Fruit fly (Drosophila melanogaster): ENCODE results near the gene CG7110.

The CG7110 gene

dm6 chr2L:13373435-13374242 lies 25.2 kb upstream of the CG7110 start, which contains the start of the genes Bdp1 and CG6565 (continued):
- TF ChIP-seq maf-S (GFP tag; optimal IDR thresholded peaks at IDR 0.05) = peak; percentile 98
- peak; percentile 79 for TF ChIP-seq MESR4 (GFP tag; optimal IDR thresholded peaks at IDR 0.05)
- TF ChIP-seq Stat92E (GFP tag; optimal IDR thresholded peaks at IDR 0.05) = peak in 1 of 3 experiments; percentile 55
- TF ChIP-seq Lpt (GFP tag; optimal IDR thresholded peaks at IDR 0.05) = no peak
- peak; percentile 94 for TF ChIP-seq ase (GFP tag; IDR thresholded peaks at IDR 0.05)
- TF ChIP-seq CG1792 (GFP tag; optimal IDR thresholded peaks at IDR 0.05) = peak; percentile 97
- TF ChIP-seq vfl (GFP tag; optimal IDR thresholded peaks at IDR 0.05) = peak; percentile 97
- no peak for TF ChIP-seq CG6791 (GFP tag; IDR thresholded peaks at IDR 0.05; ENCODE audit: partially characterized antibody)
- TF ChIP-seq bab2 (GFP tag; optimal IDR thresholded peaks at IDR 0.05) = peak; percentile 99
- peak; percentile 96 for TF ChIP-seq Neu2 (GFP tag; optimal IDR thresholded peaks at IDR 0.05; ENCODE audit: borderline replicate concordance)
- no peak for TF ChIP-seq ash1 (GFP tag; optimal IDR thresholded peaks at IDR 0.05)
- TF ChIP-seq CG6683 (GFP tag; optimal IDR thresholded peaks at IDR 0.05) = peak; percentile 86
- peak; percentile 98 for TF ChIP-seq Gug (GFP tag; IDR thresholded peaks at IDR 0.05)
- TF ChIP-seq salm (tag; optimal IDR thresholded peaks at IDR 0.05) = peak; percentile 88
- TF ChIP-seq tgo (GFP tag; IDR thresholded peaks at IDR 0.05) = peak; percentile 97
- peak; percentile 97 for TF ChIP-seq CG12236 (GFP tag; optimal IDR thresholded peaks at IDR 0.05)
- peak; percentile 77 for TF ChIP-seq CG8359 (GFP tag; optimal IDR thresholded peaks at IDR 0.05; ENCODE audit: borderline replicate concordance)
- TF ChIP-seq CG3995 (GFP tag; optimal IDR thresholded peaks at IDR 0.05) = peak; percentile 95
- TF ChIP-seq CG2875 (GFP tag; optimal IDR thresholded peaks at IDR 0.05) = peak; percentile 93
- peak; percentile 78 for TF ChIP-seq trem (tag; optimal IDR thresholded peaks at IDR 0.05)
- TF ChIP-seq disco-r (GFP tag; optimal IDR thresholded peaks at IDR 0.05) = peak; percentile 98
- peak; percentile 94 for TF ChIP-seq zfh1 (GFP tag; IDR thresholded peaks at IDR 0.05)
- no peak for TF ChIP-seq abd-A (tag; optimal IDR thresholded peaks at IDR 0.05)
- peak; percentile 99 for TF ChIP-seq tx (GFP tag; optimal IDR thresholded peaks at IDR 0.05)
- no peak for TF ChIP-seq CG2129 (GFP tag; IDR thresholded peaks at IDR 0.05; ENCODE audit: partially characterized antibody)
- peak; percentile 97 for TF ChIP-seq CG11093 (GFP tag; IDR thresholded peaks at IDR 0.05)
- TF ChIP-seq CG18619 (GFP tag; optimal IDR thresholded peaks at IDR 0.05) = peak; percentile 97
- peak; percentile 96 for TF ChIP-seq CG1233 (GFP tag; optimal IDR thresholded peaks at IDR 0.05)
- TF ChIP-seq sc (optimal IDR thresholded peaks at IDR 0.05) = no peak
- TF ChIP-seq sc (GFP tag; optimal IDR thresholded peaks at IDR 0.05) = peak; percentile 97
- TF ChIP-seq lilli (GFP tag; optimal IDR thresholded peaks at IDR 0.05) = peak; percentile 99
- peak; percentile 97 for TF ChIP-seq da (GFP tag; optimal IDR thresholded peaks at IDR 0.05)
- TF ChIP-seq gsb (GFP tag; IDR thresholded peaks at IDR 0.05) = peak; percentile 89
- TF ChIP-seq CG8944 (GFP tag; optimal IDR thresholded peaks at IDR 0.05) = peak; percentile 99
- peak; percentile 75 for TF ChIP-seq CG7271 (tag; optimal IDR thresholded peaks at IDR 0.05)
- TF ChIP-seq CG12219 (GFP tag; optimal IDR thresholded peaks at IDR 0.05) = peak; percentile 82
- peak; percentile 96 for TF ChIP-seq CG15269 (tag; optimal IDR thresholded peaks at IDR 0.05)
- peak; percentile 97 for TF ChIP-seq CG9817 (tag; optimal IDR thresholded peaks at IDR 0.05)
- TF ChIP-seq CG12299 (tag; optimal IDR thresholded peaks at IDR 0.05) = peak; percentile 92
- peak; percentile 93 for TF ChIP-seq psq (GFP tag; optimal IDR thresholded peaks at IDR 0.05)
- TF ChIP-seq slp2 (GFP tag; optimal IDR thresholded peaks at IDR 0.05) = peak; percentile 99
- no peak for TF ChIP-seq fru (optimal IDR thresholded peaks at IDR 0.05)
- peak; percentile 85 for TF ChIP-seq CG6813 (GFP tag; optimal IDR thresholded peaks at IDR 0.05)
- peak; percentile 99 for TF ChIP-seq tio (GFP tag; optimal IDR thresholded peaks at IDR 0.05)
- peak; percentile 59 for TF ChIP-seq MTF-1 (GFP tag; optimal IDR thresholded peaks at IDR 0.05; ENCODE audit: borderline replicate concordance)
- TF ChIP-seq B-H1 (GFP tag; IDR thresholded peaks at IDR 0.05) = peak; percentile 94
- TF ChIP-seq br (optimal IDR thresholded peaks at IDR 0.05) = no peak
- TF ChIP-seq CG2678 (tag; optimal IDR thresholded peaks at IDR 0.05) = peak; percentile 97
- TF ChIP-seq CG3163 (GFP tag; optimal IDR thresholded peaks at IDR 0.05) = peak; percentile 91
- TF ChIP-seq shn (GFP tag; optimal IDR thresholded peaks at IDR 0.05) = peak; percentile 99
